Worm (Caenorhabditis elegans): ENCODE results near the gene crn-2.

DNA sequence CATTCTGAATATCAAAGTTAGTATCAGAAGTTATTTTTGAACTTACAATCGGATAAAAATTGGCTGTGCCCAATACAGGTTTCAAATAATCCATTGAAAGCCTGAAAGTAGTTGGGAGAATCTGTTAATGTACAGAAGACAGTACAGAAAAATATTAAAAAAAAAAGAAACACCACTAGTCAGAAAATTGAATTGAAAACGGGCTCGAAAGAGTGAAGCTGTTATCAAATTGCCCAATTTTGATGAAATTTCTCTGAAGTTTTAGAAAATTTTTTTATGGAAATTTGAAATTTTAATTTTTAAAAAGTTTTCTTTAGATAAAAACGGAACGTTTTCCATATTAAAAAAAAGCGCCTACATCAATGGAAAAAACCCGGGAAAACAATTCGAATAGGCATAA lies 27.3 kb upstream of the crn-2 start, which contains the start of gene C18C4.7:
- TF ChIP-seq nhr-11 (tag; optimal IDR thresholded peaks at IDR 0.05) (no peak), fos-1 (tag; optimal IDR thresholded peaks at IDR 0.05) (no peak), zag-1 (tag; optimal IDR thresholded peaks at IDR 0.05) (no peak), snpc-4 (tag; optimal IDR thresholded peaks at IDR 0.05) (no peak), ama-1 (optimal IDR thresholded peaks at IDR 0.05) (no peak), nhr-6 (tag; optimal IDR thresholded peaks at IDR 0.05) (no peak), nhr-237 (tag; optimal IDR thresholded peaks at IDR 0.05) (no peak), egl-27 (tag; optimal IDR thresholded peaks at IDR 0.05) (no peak), mdl-1 (tag; optimal IDR thresholded peaks at IDR 0.05) (no peak), nhr-12 (tag; optimal IDR thresholded peaks at IDR 0.05) (no peak)
